ENCODE assay signal across 5 worm cellular contexts in genomic region chrIV:17237029-17237428, ce11.
TF ChIP-seq lines count a peak whose summit lies in the region.

No protein-coding gene starts in this region.

TF ChIP-seq in whole organism, L1 larva, 84 proteins besides CTCF, POLR2A, EP300 and RAD21:
- TF ChIP-seq nhr-76 (tag; optimal IDR thresholded peaks at IDR 0.05; lab: Kevin White, UChicago), result no peak
- TF ChIP-seq fkh-10 (GFP tag; optimal IDR thresholded peaks at IDR 0.05; lab: Kevin White, UChicago), result peak; percentile 83
- TF ChIP-seq efl-1 (optimal IDR thresholded peaks at IDR 0.05; lab: Kevin White, UChicago), result no peak
- TF ChIP-seq efl-1 (GFP tag; optimal IDR thresholded peaks at IDR 0.05 in 1 of 2; lab: Kevin White, UChicago), result no peak
- peak; percentile 45 for TF ChIP-seq lin-14 (GFP tag; optimal IDR thresholded peaks at IDR 0.05; lab: Kevin White, UChicago)

TF ChIP-seq in whole organism, L3 larva, 47 proteins besides CTCF, POLR2A, EP300 and RAD21:
- no peak for TF ChIP-seq ztf-11 (tag; optimal IDR thresholded peaks at IDR 0.05; lab: Kevin White, UChicago)
- TF ChIP-seq elt-2 (tag; optimal IDR thresholded peaks at IDR 0.05; lab: Kevin White, UChicago), result no peak
- TF ChIP-seq mml-1 (tag; optimal IDR thresholded peaks at IDR 0.05; lab: Kevin White, UChicago), result no peak
- peak; percentile 41 for TF ChIP-seq fkh-10 (GFP tag; optimal IDR thresholded peaks at IDR 0.05; lab: Kevin White, UChicago)
- TF ChIP-seq egl-5 (tag; optimal IDR thresholded peaks at IDR 0.05; lab: Kevin White, UChicago), result no peak
- no peak for TF ChIP-seq hmg-11 (tag; optimal IDR thresholded peaks at IDR 0.05; lab: Kevin White, UChicago)

TF ChIP-seq in whole organism, L4 larva, 104 proteins besides CTCF, POLR2A, EP300 and RAD21:
- no peak for TF ChIP-seq Y5F2A.4 (GFP tag; optimal IDR thresholded peaks at IDR 0.05; lab: Kevin White, UChicago)
- TF ChIP-seq fkh-10 (GFP tag; optimal IDR thresholded peaks at IDR 0.05; lab: Kevin White, UChicago), result peak; percentile 64

TF ChIP-seq in whole organism, late embryonic, 69 proteins besides CTCF, POLR2A, EP300 and RAD21:
- TF ChIP-seq hlh-30 (tag; optimal IDR thresholded peaks at IDR 0.05; lab: Kevin White, UChicago; ENCODE audit: insufficient read depth), result no peak
- TF ChIP-seq hlh-6 (tag; optimal IDR thresholded peaks at IDR 0.05; lab: Kevin White, UChicago), result no peak
- no peak for TF ChIP-seq hlh-15 (tag; optimal IDR thresholded peaks at IDR 0.05; lab: Kevin White, UChicago)
- no peak for TF ChIP-seq eyg-1 (tag; optimal IDR thresholded peaks at IDR 0.05; lab: Kevin White, UChicago)
- peak; percentile 34 for TF ChIP-seq unc-42 (tag; optimal IDR thresholded peaks at IDR 0.05; lab: Kevin White, UChicago)
- TF ChIP-seq zip-5 (tag; optimal IDR thresholded peaks at IDR 0.05; lab: Kevin White, UChicago), result no peak
TF ChIP-seq in whole organism, late embryonic: peak in this region for 1.

TF ChIP-seq in whole organism, mixed stage, embryonic, 35 proteins besides CTCF, POLR2A, EP300 and RAD21:
- TF ChIP-seq cnd-1 (tag; optimal IDR thresholded peaks at IDR 0.05; lab: Kevin White, UChicago), result no peak
- peak; percentile 26 for TF ChIP-seq ces-1 (GFP tag; optimal IDR thresholded peaks at IDR 0.05; lab: Kevin White, UChicago)
- no peak for TF ChIP-seq elt-1 (tag; optimal IDR thresholded peaks at IDR 0.05; lab: Kevin White, UChicago; ENCODE audit: borderline replicate concordance, insufficient read depth)
- TF ChIP-seq ztf-11 (tag; optimal IDR thresholded peaks at IDR 0.05; lab: Kevin White, UChicago), result no peak

Comparison
In these comparisons a context has a peak if more than half of its experiments do, and no peak if none do; other contexts are left out.
1. Of the 29 proteins assayed by ChIP-seq in both whole organism, L4 larva and whole organism, L1 larva: peak only in whole organism, L4 larva: none; only in whole organism, L1 larva: none; in both: fkh-10; in neither: 28.